Worm (Caenorhabditis elegans) whole organism, L4 larva: ENCODE measurements around the gene T03G6.1.

Source experiments
- R02D3.7 ChIP-seq: fragments of 150-350 bp; sonication (generic microtip); optimal IDR thresholded peaks from 3 replicates; lab custom pipeline; 2014; ENCODE audit warnings: missing biosample characterization, missing genetic modification characterization
- ceh-32 ChIP-seq: sonication (generic microtip); optimal IDR thresholded peaks from 2 replicates; lab custom pipeline; 2016; ENCODE audit warnings: mild to moderate bottlenecking, missing genetic modification characterization, missing compliant biosample characterization; ENCODE audit not compliant: poor library complexity
- ces-1 ChIP-seq: fragments of 150-350 bp; sonication (generic microtip); optimal IDR thresholded peaks from 4 replicates; lab custom pipeline; 2014; ENCODE audit warnings: missing biosample characterization, missing genetic modification reagents, missing genetic modification characterization
- madf-9 ChIP-seq: fragments of 200-800 bp; sonication (Bioruptor generic); conservative IDR thresholded peaks from 2 replicates; pipeline ENCODE4 v1.3.6; 2022; ENCODE audit warnings: missing genetic modification reagents, missing genetic modification characterization, missing compliant biosample characterization
- snpc-4 ChIP-seq: fragments of 150-350 bp; optimal IDR thresholded peaks from 2 replicates; lab custom pipeline; 2014; ENCODE audit warnings: missing biosample characterization, missing genetic modification characterization
- unc-62 ChIP-seq, 3 experiments: fragments of 150-350 bp in 1 of 3; sonication (generic microtip); optimal IDR thresholded peaks in 2 of 3; peaks in 1 of 3; 1 replicate in 1 of 3; 2 replicates in 2 of 3; lab custom pipeline; 2014 to 2017; ENCODE audit warnings: missing biosample characterization in 3 of 3, missing genetic modification characterization in 3 of 3, missing genetic modification reagents in 3 of 3, missing genotype in 1 of 3
- zip-2 ChIP-seq: fragments of 150-350 bp; optimal IDR thresholded peaks from 2 replicates; lab custom pipeline; 2014; ENCODE audit warnings: missing biosample characterization, missing genetic modification characterization

- TF ChIP-seq ceh-32 (tag; lab: Kevin White, UChicago) (no peak), madf-9 (GFP tag; lab: Robert Waterston, UW) (no peak), unc-62 (GFP tag; optimal IDR thresholded peaks at IDR 0.05 in 1 of 2; lab: Kevin White, UChicago) (peak in 1 of 2 experiments; percentile 13), unc-62 (tag; optimal IDR thresholded peaks at IDR 0.05; lab: Kevin White, UChicago) (no peak), R02D3.7 (tag; lab: Kevin White, UChicago) (no peak), ces-1 (GFP tag; lab: Kevin White, UChicago) (no peak), zip-2 (no peak), snpc-4 (tag; lab: Kevin White, UChicago) (no peak)
These were observed 3.5 kb upstream of the T03G6.1 start for ce11 chrX:2604358-2605016.
